Worm (Caenorhabditis elegans) whole organism, late embryonic: Measurements from ENCODE around the gene K09C6.8.

ENCODE experiments used
- C08G9.2 ChIP-seq: sonication (generic microtip); optimal IDR thresholded peaks from 2 replicates; lab custom pipeline; 2016; ENCODE audit warnings: mild to moderate bottlenecking, missing genetic modification characterization, moderate library complexity, missing compliant biosample characterization
- C38D4.7 ChIP-seq: fragments of 200-800 bp; sonication (Bioruptor generic); optimal IDR thresholded peaks from 2 replicates; lab custom pipeline; 2018; ENCODE audit warnings: mild to moderate bottlenecking, missing genetic modification characterization, moderate library complexity, missing compliant biosample characterization
- K09A11.1 ChIP-seq: sonication (generic microtip); optimal IDR thresholded peaks from 2 replicates; lab custom pipeline; 2017; ENCODE audit warnings: antibody characterized with exemption, mild to moderate bottlenecking, missing genetic modification characterization, missing compliant biosample characterization; ENCODE audit not compliant: insufficient read depth
- ceh-14 ChIP-seq: sonication (generic microtip); optimal IDR thresholded peaks from 2 replicates; lab custom pipeline; 2016; ENCODE audit warnings: missing genotype, missing genetic modification characterization, missing compliant biosample characterization
- ceh-18 ChIP-seq: sonication (generic microtip); optimal IDR thresholded peaks from 2 replicates; lab custom pipeline; 2016; ENCODE audit warnings: missing genetic modification characterization, missing compliant biosample characterization
- ceh-22 ChIP-seq: sonication (generic microtip); optimal IDR thresholded peaks from 2 replicates; lab custom pipeline; 2017; ENCODE audit warnings: missing biosample characterization, missing genetic modification characterization
- ceh-30 ChIP-seq: fragments of 150-350 bp; optimal IDR thresholded peaks from 2 replicates; lab custom pipeline; 2014; ENCODE audit warnings: missing biosample characterization, missing genetic modification characterization
- ceh-31 ChIP-seq: sonication (generic microtip); optimal IDR thresholded peaks from 2 replicates; lab custom pipeline; 2016; ENCODE audit warnings: missing genetic modification characterization, missing compliant biosample characterization
- ceh-45 ChIP-seq: fragments of 200-800 bp; sonication (Bioruptor generic); IDR thresholded peaks from 2 replicates; pipeline ENCODE4 v1.3.6; 2022; ENCODE audit warnings: missing genetic modification reagents, missing genetic modification characterization, missing compliant biosample characterization
- ceh-48 ChIP-seq: sonication (generic microtip); optimal IDR thresholded peaks from 2 replicates; lab custom pipeline; 2016; ENCODE audit warnings: missing genetic modification characterization, inconsistent platforms, missing compliant biosample characterization
- ceh-6 ChIP-seq: fragments of 200-800 bp; sonication (Bioruptor generic); optimal IDR thresholded peaks from 2 replicates; lab custom pipeline; 2018; ENCODE audit warnings: mild to moderate bottlenecking, missing genetic modification characterization, missing compliant biosample characterization
- ceh-9 ChIP-seq: sonication (generic microtip); optimal IDR thresholded peaks from 2 replicates; lab custom pipeline; 2016; ENCODE audit warnings: mild to moderate bottlenecking, missing genetic modification characterization, inconsistent platforms, missing compliant biosample characterization
- che-1 ChIP-seq: sonication (generic microtip); optimal IDR thresholded peaks from 2 replicates; lab custom pipeline; 2016; ENCODE audit warnings: mild to moderate bottlenecking, missing genetic modification characterization, missing compliant biosample characterization
- dmd-4 ChIP-seq: sonication (generic microtip); optimal IDR thresholded peaks from 2 replicates; lab custom pipeline; 2016; ENCODE audit warnings: borderline replicate concordance, missing genetic modification characterization, missing compliant biosample characterization
- elt-2 ChIP-seq: sonication (generic microtip); optimal IDR thresholded peaks from 2 replicates; lab custom pipeline; 2016; ENCODE audit warnings: missing genetic modification reagents, missing genetic modification characterization, missing compliant biosample characterization
- ets-4 ChIP-seq: sonication (generic microtip); optimal IDR thresholded peaks from 2 replicates; lab custom pipeline; 2016; ENCODE audit warnings: missing genetic modification characterization, missing compliant biosample characterization
- eyg-1 ChIP-seq: sonication (generic microtip); optimal IDR thresholded peaks from 2 replicates; lab custom pipeline; 2016; ENCODE audit warnings: missing genotype, missing genetic modification characterization, missing compliant biosample characterization
- gmeb-2 ChIP-seq: sonication (generic microtip); optimal IDR thresholded peaks from 2 replicates; lab custom pipeline; 2016; ENCODE audit warnings: missing genetic modification characterization, inconsistent platforms, missing compliant biosample characterization
- hlh-15 ChIP-seq: sonication (generic microtip); optimal IDR thresholded peaks from 2 replicates; lab custom pipeline; 2016; ENCODE audit warnings: missing genetic modification characterization, missing compliant biosample characterization
- hlh-30 ChIP-seq: sonication (generic microtip); optimal IDR thresholded peaks from 2 replicates; lab custom pipeline; 2017; ENCODE audit warnings: antibody characterized with exemption, missing genetic modification characterization, missing compliant biosample characterization; ENCODE audit not compliant: insufficient read depth
- lim-6 ChIP-seq: sonication (generic microtip); optimal IDR thresholded peaks from 2 replicates; lab custom pipeline; 2016; ENCODE audit warnings: missing genetic modification characterization, missing compliant biosample characterization
- madf-2 ChIP-seq: sonication (generic microtip); optimal IDR thresholded peaks from 2 replicates; lab custom pipeline; 2017; ENCODE audit warnings: missing genetic modification characterization, missing compliant biosample characterization
- nhr-11 ChIP-seq: fragments of 150-350 bp; optimal IDR thresholded peaks from 2 replicates; lab custom pipeline; 2014; ENCODE audit warnings: missing biosample characterization, missing genetic modification characterization
- nhr-232 ChIP-seq: sonication (generic microtip); optimal IDR thresholded peaks from 2 replicates; lab custom pipeline; 2016; ENCODE audit warnings: missing genetic modification characterization, missing compliant biosample characterization
- odd-2 ChIP-seq: sonication (generic microtip); optimal IDR thresholded peaks from 2 replicates; lab custom pipeline; 2017; ENCODE audit warnings: antibody characterized with exemption, mild to moderate bottlenecking, missing genetic modification characterization, missing compliant biosample characterization
- pag-3 ChIP-seq: sonication (generic microtip); optimal IDR thresholded peaks from 2 replicates; lab custom pipeline; 2016; ENCODE audit warnings: missing compliant biosample characterization, missing genetic modification characterization, borderline replicate concordance
- pax-1 ChIP-seq: fragments of 150-350 bp; optimal IDR thresholded peaks from 2 replicates; lab custom pipeline; 2014; ENCODE audit warnings: missing biosample characterization, missing genetic modification characterization
- pha-4 ChIP-seq: fragments of 150-350 bp; optimal IDR thresholded peaks from 2 replicates; lab custom pipeline; 2018; ENCODE audit warnings: missing biosample characterization, missing genetic modification reagents, missing genetic modification characterization
- pros-1 ChIP-seq: fragments of 150-350 bp; optimal IDR thresholded peaks from 2 replicates; lab custom pipeline; 2014; ENCODE audit warnings: missing biosample characterization, missing genetic modification reagents, missing genetic modification characterization
- ref-2 ChIP-seq: sonication (generic microtip); optimal IDR thresholded peaks from 2 replicates; lab custom pipeline; 2016; ENCODE audit warnings: missing genetic modification characterization, missing compliant biosample characterization
- rnt-1 ChIP-seq: sonication (generic microtip); optimal IDR thresholded peaks from 2 replicates; lab custom pipeline; 2016; ENCODE audit warnings: missing genetic modification characterization, missing compliant biosample characterization
- sox-4 ChIP-seq: sonication (generic microtip); optimal IDR thresholded peaks from 2 replicates; lab custom pipeline; 2017; ENCODE audit warnings: mild to moderate bottlenecking, missing genetic modification characterization, inconsistent platforms, missing compliant biosample characterization
- tbx-7 ChIP-seq: sonication (generic microtip); optimal IDR thresholded peaks from 2 replicates; lab custom pipeline; 2016; ENCODE audit warnings: missing genotype, missing genetic modification characterization, missing compliant biosample characterization
- unc-3 ChIP-seq, 2 experiments: fragments of 200-800 bp in 1 of 2; sonication (Bioruptor generic) in 1 of 2; sonication (generic microtip) in 1 of 2; conservative IDR thresholded peaks in 1 of 2; optimal IDR thresholded peaks in 1 of 2; 2 replicates each; pipeline versions ENCODE4 v1.3.6 to Lab custom; 2016 to 2022; ENCODE audit warnings: missing compliant biosample characterization in 2 of 2, missing genetic modification characterization in 2 of 2, missing genetic modification reagents in 1 of 2
- unc-55 ChIP-seq: sonication (generic microtip); optimal IDR thresholded peaks from 2 replicates; lab custom pipeline; 2017; ENCODE audit warnings: missing biosample characterization, missing genetic modification reagents, missing genetic modification characterization
- unc-86 ChIP-seq: sonication (generic microtip); optimal IDR thresholded peaks from 2 replicates; lab custom pipeline; 2016; ENCODE audit warnings: missing genetic modification characterization, missing compliant biosample characterization
- zip-5 ChIP-seq: sonication (generic microtip); optimal IDR thresholded peaks from 2 replicates; lab custom pipeline; 2016; ENCODE audit warnings: missing genetic modification characterization, missing compliant biosample characterization

The K09C6.8 gene

DNA sequence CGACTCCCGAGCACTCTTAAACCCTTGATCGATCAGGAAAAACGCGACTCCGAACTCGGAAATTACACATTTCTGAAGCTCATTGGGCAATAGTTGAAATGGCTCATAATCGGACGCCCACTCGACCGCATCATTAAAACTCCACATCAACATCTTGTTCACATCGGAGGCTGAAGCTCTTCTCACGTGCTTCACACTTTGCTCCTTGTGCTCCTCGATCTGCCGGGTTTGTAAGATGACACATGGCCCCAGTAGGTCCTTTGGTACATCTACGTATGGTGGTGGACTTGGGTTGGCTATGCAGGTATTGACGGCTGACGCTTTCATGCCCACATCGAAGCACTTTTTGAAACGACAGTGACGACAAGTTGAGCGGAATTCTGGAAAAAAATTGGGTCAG lies 39.5 kb downstream of the K09C6.8 start:
- TF ChIP-seq ceh-22 (tag; lab: Kevin White, UChicago) = no peak
- TF ChIP-seq pros-1 (tag; lab: Kevin White, UChicago) = no peak
- no peak for TF ChIP-seq K09A11.1 (tag; lab: Kevin White, UChicago)
- no peak for TF ChIP-seq ceh-6

DNA sequence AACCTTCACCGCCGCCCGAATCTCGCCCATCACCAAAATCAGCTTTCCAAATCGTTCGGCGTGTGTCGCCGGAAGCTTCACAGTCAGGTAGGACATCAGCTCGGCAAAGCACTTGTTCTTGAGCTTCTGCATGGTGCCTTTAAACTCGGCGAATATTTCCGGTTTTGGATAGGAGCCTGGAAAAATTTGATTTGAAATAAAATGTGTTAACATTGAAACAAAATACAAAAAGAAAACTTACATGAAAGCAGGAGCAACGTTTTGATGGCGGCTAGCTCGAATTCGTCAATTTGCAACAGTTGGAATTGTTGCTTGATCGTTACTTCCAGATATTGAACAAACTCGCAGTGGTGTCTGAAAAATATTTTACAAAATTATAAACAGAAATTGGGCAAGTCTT lies 40.3 kb downstream of the K09C6.8 start:
- no peak for TF ChIP-seq odd-2 (tag; lab: Kevin White, UChicago)
- no peak for TF ChIP-seq zip-5
- TF ChIP-seq ceh-14 (tag; lab: Kevin White, UChicago) = no peak
- no peak for TF ChIP-seq pag-3 (tag; lab: Kevin White, UChicago)
- no peak for TF ChIP-seq unc-86
- TF ChIP-seq elt-2 (tag; lab: Kevin White, UChicago) = no peak
- no peak for TF ChIP-seq gmeb-2 (tag; lab: Kevin White, UChicago)
- TF ChIP-seq unc-55 = no peak
- TF ChIP-seq C08G9.2 = no peak
- no peak for TF ChIP-seq dmd-4 (tag; lab: Kevin White, UChicago)
- TF ChIP-seq ceh-31 (tag; lab: Kevin White, UChicago) = no peak
- no peak for TF ChIP-seq nhr-11
- no peak for TF ChIP-seq lim-6 (tag; lab: Kevin White, UChicago)
- no peak for TF ChIP-seq ceh-30 (tag; lab: Kevin White, UChicago)
- TF ChIP-seq K09A11.1 (tag; lab: Kevin White, UChicago) = no peak
- no peak for TF ChIP-seq ref-2
- TF ChIP-seq hlh-15 (tag; lab: Kevin White, UChicago) = no peak

DNA sequence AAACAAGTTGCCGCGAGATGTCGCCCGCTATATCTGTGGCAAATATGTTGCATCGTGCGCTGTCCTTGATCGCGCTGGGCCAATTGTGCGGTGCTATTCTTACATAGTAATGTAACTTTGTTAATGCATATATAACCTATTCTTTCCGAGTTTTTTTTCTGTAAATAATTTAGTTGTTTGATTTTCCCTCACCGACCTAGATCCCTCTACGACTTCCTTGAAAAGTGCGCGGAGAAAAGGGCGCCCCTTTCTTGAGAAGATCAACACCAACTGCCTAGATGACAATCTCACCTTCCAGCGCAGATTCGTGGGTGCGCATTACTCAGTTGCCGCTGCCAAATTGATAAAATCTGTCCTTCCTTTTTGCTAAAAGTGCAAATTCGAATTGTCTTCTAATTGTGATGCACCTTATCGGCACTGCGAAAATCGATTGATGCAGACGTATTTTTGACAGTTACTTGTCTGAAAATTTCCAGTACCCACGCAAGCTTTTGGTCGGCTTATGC lies 41.4 kb downstream of the K09C6.8 start:
- TF ChIP-seq sox-4 (tag; lab: Kevin White, UChicago) (no peak), tbx-7 (no peak), pax-1 (tag; lab: Kevin White, UChicago) (no peak), madf-2 (tag; lab: Kevin White, UChicago) (no peak), C38D4.7 (GFP tag; lab: Kevin White, UChicago) (no peak), unc-3 (GFP tag; conservative IDR thresholded peaks at IDR 0.05; lab: Robert Waterston, UW) (no peak), unc-3 (tag; optimal IDR thresholded peaks at IDR 0.05; lab: Kevin White, UChicago) (no peak), nhr-232 (tag; lab: Kevin White, UChicago) (no peak), ceh-9 (no peak), unc-86 (no peak), eyg-1 (tag; lab: Kevin White, UChicago) (no peak), ceh-48 (tag; lab: Kevin White, UChicago) (no peak)

DNA sequence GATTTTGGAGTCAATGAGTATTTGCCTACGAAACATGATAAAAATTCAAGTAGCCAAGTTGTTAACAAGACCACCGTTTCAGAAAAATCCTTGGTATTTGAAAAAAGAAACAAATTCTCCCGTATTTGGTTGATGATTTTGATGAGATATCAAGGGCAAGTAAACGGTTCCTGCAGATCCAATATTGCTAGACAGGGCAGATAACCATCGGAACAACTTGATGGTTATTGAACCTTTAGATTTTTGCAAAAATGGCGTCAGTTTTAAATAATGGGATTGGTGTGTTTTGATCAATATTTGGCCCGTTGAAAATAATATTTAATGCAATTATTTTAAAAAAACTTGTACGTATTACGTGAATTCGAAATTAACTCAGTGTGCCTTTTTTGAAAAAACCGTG lies 42.7 kb downstream of the K09C6.8 start:
- TF ChIP-seq ceh-45 (GFP tag; lab: Robert Waterston, UW) (no peak), che-1 (tag; lab: Kevin White, UChicago) (no peak), eyg-1 (tag; lab: Kevin White, UChicago) (no peak), ets-4 (tag; lab: Kevin White, UChicago) (no peak), ceh-18 (tag; lab: Kevin White, UChicago) (no peak), hlh-30 (tag; lab: Kevin White, UChicago) (no peak), pag-3 (tag; lab: Kevin White, UChicago) (no peak), ceh-22 (tag; lab: Kevin White, UChicago) (no peak), K09A11.1 (tag; lab: Kevin White, UChicago) (no peak), nhr-11 (no peak), rnt-1 (tag; lab: Kevin White, UChicago) (no peak), pha-4 (tag; lab: Kevin White, UChicago) (no peak)
